Fruit fly (Drosophila melanogaster) whole organism, embryonic: ENCODE data around the gene tws.

Source experiments
- Ada2b ChIP-seq: fragments of 200-800 bp; sonication (Bioruptor generic); IDR thresholded peaks from 2 replicates; pipeline ENCODE4 v1.3.6; 2022; ENCODE audit warnings: missing biosample characterization, missing genetic modification characterization
- Adf1 ChIP-seq: fragments of 200-800 bp; sonication (Bioruptor generic); IDR thresholded peaks from 2 replicates; pipeline ENCODE4 v1.3.6; 2022; ENCODE audit warnings: missing biosample characterization, missing genetic modification characterization
- CG10274 ChIP-seq: fragments of 200-800 bp; sonication (Bioruptor generic); optimal IDR thresholded peaks from 3 replicates; lab custom pipeline; 2017; ENCODE audit warnings: missing biosample characterization, mild to moderate bottlenecking, missing genetic modification characterization
- CG10321 ChIP-seq: fragments of 200-800 bp; sonication (Bioruptor generic); IDR thresholded peaks from 2 replicates; pipeline ENCODE4 v1.3.6; 2022; ENCODE audit warnings: missing biosample characterization, missing genetic modification characterization
- CG10462 ChIP-seq: fragments of 200-800 bp; sonication (Bioruptor generic); optimal IDR thresholded peaks from 2 replicates; lab custom pipeline; 2016; ENCODE audit warnings: missing biosample characterization, missing genetic modification characterization
- CG10565 ChIP-seq: fragments of 200-800 bp; sonication (Bioruptor generic); optimal IDR thresholded peaks from 3 replicates; lab custom pipeline; 2016; ENCODE audit warnings: missing biosample characterization, mild to moderate bottlenecking, missing genetic modification characterization
- CG12744 ChIP-seq: fragments of 200-800 bp; sonication (Bioruptor generic); optimal IDR thresholded peaks from 2 replicates; lab custom pipeline; 2016; ENCODE audit warnings: missing biosample characterization, missing genetic modification characterization
- CG1602 ChIP-seq: fragments of 200-800 bp; sonication (Bioruptor generic); optimal IDR thresholded peaks from 3 replicates; lab custom pipeline; 2016; ENCODE audit warnings: missing biosample characterization, missing genetic modification characterization
- CG1603 ChIP-seq: fragments of 200-800 bp; sonication (Bioruptor generic); optimal IDR thresholded peaks from 2 replicates; lab custom pipeline; 2019; ENCODE audit warnings: missing biosample characterization, mild to moderate bottlenecking, missing genetic modification characterization, moderate library complexity
- CG17328 ChIP-seq: fragments of 200-800 bp; sonication (Bioruptor generic); IDR thresholded peaks from 2 replicates; pipeline ENCODE4 v1.3.6; 2022; ENCODE audit warnings: missing biosample characterization, missing genetic modification characterization
- CG17802 ChIP-seq: fragments of 200-800 bp; sonication (Bioruptor generic); optimal IDR thresholded peaks from 2 replicates; lab custom pipeline; 2018; ENCODE audit warnings: missing biosample characterization, mild to moderate bottlenecking, missing genetic modification characterization, moderate library complexity
- CG1832 ChIP-seq: fragments of 200-800 bp; sonication (Bioruptor generic); optimal IDR thresholded peaks from 2 replicates; lab custom pipeline; 2017; ENCODE audit warnings: missing biosample characterization, mild to moderate bottlenecking, missing genetic modification characterization, inconsistent platforms
- CG4360 ChIP-seq: fragments of 200-800 bp; sonication (Bioruptor generic); IDR thresholded peaks from 2 replicates; pipeline ENCODE4 v1.3.6; 2022; ENCODE audit warnings: missing biosample characterization, missing genetic modification characterization
- CG4854 ChIP-seq: fragments of 200-800 bp; sonication (Bioruptor generic); optimal IDR thresholded peaks from 2 replicates; lab custom pipeline; 2016; ENCODE audit warnings: missing biosample characterization, missing genetic modification characterization, inconsistent platforms
- CG6654 ChIP-seq: fragments of 200-800 bp; sonication (Bioruptor generic); optimal IDR thresholded peaks from 2 replicates; lab custom pipeline; 2017; ENCODE audit warnings: missing biosample characterization, mild to moderate bottlenecking, missing genetic modification characterization
- CG7357 ChIP-seq: fragments of 200-800 bp; sonication (Bioruptor generic); IDR thresholded peaks from 3 replicates; pipeline ENCODE4 v1.3.6; 2022; ENCODE audit warnings: missing biosample characterization, missing genetic modification characterization
- CG7839 ChIP-seq: fragments of 200-800 bp; sonication (Bioruptor generic); optimal IDR thresholded peaks from 3 replicates; lab custom pipeline; 2018; ENCODE audit warnings: missing biosample characterization, mild to moderate bottlenecking, missing genetic modification characterization, moderate library complexity
- CG8944 ChIP-seq: fragments of 200-800 bp; sonication (Bioruptor generic); optimal IDR thresholded peaks from 3 replicates; lab custom pipeline; 2016; ENCODE audit warnings: missing biosample characterization, missing genetic modification characterization
- CG9932 ChIP-seq: fragments of 200-800 bp; sonication (Bioruptor generic); IDR thresholded peaks from 2 replicates; pipeline ENCODE4 v1.3.6; 2022; ENCODE audit warnings: missing biosample characterization, missing genetic modification characterization
- Dbx ChIP-seq: fragments of 200-800 bp; sonication (Bioruptor generic); IDR thresholded peaks from 3 replicates; pipeline ENCODE4 v1.3.6; 2022; ENCODE audit warnings: missing biosample characterization, missing genetic modification characterization
- H2.0 ChIP-seq: fragments of 200-800 bp; sonication (Bioruptor generic); IDR thresholded peaks from 2 replicates; pipeline ENCODE4 v1.3.6; 2022; ENCODE audit warnings: missing biosample characterization, missing genetic modification characterization
- HHEX ChIP-seq: fragments of 200-800 bp; sonication (Bioruptor generic); optimal IDR thresholded peaks from 3 replicates; lab custom pipeline; 2017; ENCODE audit warnings: missing biosample characterization, mild to moderate bottlenecking, missing genetic modification characterization, missing genetic modification reagents
- Hand ChIP-seq: fragments of 200-800 bp; sonication (Bioruptor generic); optimal IDR thresholded peaks from 2 replicates; lab custom pipeline; 2017; ENCODE audit warnings: mild to moderate bottlenecking, missing biosample characterization, missing genetic modification reagents, missing genetic modification characterization
- HmgD ChIP-seq: fragments of 200-800 bp; sonication (Bioruptor generic); optimal IDR thresholded peaks from 3 replicates; lab custom pipeline; 2016; ENCODE audit warnings: missing biosample characterization, missing genetic modification characterization
- Mrtf ChIP-seq: fragments of 200-800 bp; sonication (Bioruptor generic); IDR thresholded peaks from 3 replicates; pipeline ENCODE4 v1.3.6; 2022; ENCODE audit warnings: missing biosample characterization, missing genetic modification characterization
- Oaz ChIP-seq: fragments of 200-800 bp; sonication (Bioruptor generic); IDR thresholded peaks from 2 replicates; pipeline ENCODE4 v1.3.6; 2022; ENCODE audit warnings: missing biosample characterization, missing genetic modification characterization
- Pdp1 ChIP-seq, 2 experiments: fragments of 200-800 bp; sonication (Bioruptor generic); optimal IDR thresholded peaks; 3 replicates each; lab custom pipeline; 2016; ENCODE audit warnings: missing biosample characterization in 2 of 2, missing genetic modification characterization in 2 of 2, mild to moderate bottlenecking in 1 of 2, moderate library complexity in 1 of 2
- Sry-δ ChIP-seq: fragments of 200-800 bp; sonication (Bioruptor generic); optimal IDR thresholded peaks from 2 replicates; lab custom pipeline; 2016; ENCODE audit warnings: missing biosample characterization, missing genetic modification characterization
- Xrp1 ChIP-seq: fragments of 200-800 bp; sonication (Bioruptor generic); IDR thresholded peaks from 2 replicates; pipeline ENCODE4 v1.3.6; 2022; ENCODE audit warnings: missing biosample characterization, missing genetic modification characterization
- dmrt11E ChIP-seq: fragments of 200-800 bp; sonication (Bioruptor generic); optimal IDR thresholded peaks from 3 replicates; lab custom pipeline; 2018; ENCODE audit warnings: missing biosample characterization, mild to moderate bottlenecking, missing genetic modification characterization, moderate library complexity
- esg ChIP-seq: fragments of 200-800 bp; sonication (Bioruptor generic); conservative IDR thresholded peaks from 2 replicates; pipeline ENCODE4 v1.3.6; 2022; ENCODE audit warnings: missing biosample characterization, missing genetic modification characterization
- gem ChIP-seq: fragments of 200-800 bp; sonication (Bioruptor generic); optimal IDR thresholded peaks from 2 replicates; lab custom pipeline; 2019; ENCODE audit warnings: missing biosample characterization, mild to moderate bottlenecking, missing genetic modification characterization, moderate library complexity
- gsb ChIP-seq: fragments of 200-800 bp; sonication (Bioruptor generic); IDR thresholded peaks from 2 replicates; pipeline ENCODE4 v1.3.6; 2022; ENCODE audit warnings: missing biosample characterization, missing genetic modification characterization
- gt ChIP-seq: fragments of 200-800 bp; sonication (Bioruptor generic); IDR thresholded peaks from 2 replicates; pipeline ENCODE4 v1.3.6; 2022; ENCODE audit warnings: missing biosample characterization, missing genetic modification characterization
- hb ChIP-seq: fragments of 200-800 bp; sonication (Bioruptor generic); IDR thresholded peaks from 3 replicates; pipeline ENCODE4 v1.3.6; 2022; ENCODE audit warnings: missing biosample characterization, missing genetic modification characterization; ENCODE audit not compliant: partially characterized antibody
- klu ChIP-seq: fragments of 200-800 bp; sonication (Bioruptor generic); IDR thresholded peaks from 2 replicates; pipeline ENCODE4 v1.3.6; 2022; ENCODE audit warnings: missing biosample characterization, missing genetic modification characterization
- lov ChIP-seq, 2 experiments: fragments of 200-800 bp in 1 of 2; fragments of >200 bp in 1 of 2; sonication (Bioruptor generic) in 1 of 2; IDR thresholded peaks in 1 of 2; optimal IDR thresholded peaks in 1 of 2; 2 replicates in 1 of 2; 3 replicates in 1 of 2; pipeline versions ENCODE4 v1.3.6 to Lab custom; 2017 to 2022; ENCODE audit warnings: missing biosample characterization in 1 of 2, missing genetic modification characterization in 1 of 2
- p53 ChIP-seq: fragments of 200-800 bp; sonication (Bioruptor generic); optimal IDR thresholded peaks from 2 replicates; lab custom pipeline; 2016; ENCODE audit warnings: missing biosample characterization, missing genetic modification characterization
- pum ChIP-seq: fragments of 200-800 bp; sonication (Bioruptor generic); optimal IDR thresholded peaks from 2 replicates; lab custom pipeline; 2016; ENCODE audit warnings: missing biosample characterization, missing genetic modification characterization
- repo ChIP-seq: fragments of 200-800 bp; sonication (Bioruptor generic); optimal IDR thresholded peaks from 2 replicates; lab custom pipeline; 2016; ENCODE audit warnings: missing biosample characterization, missing genetic modification characterization
- rib ChIP-seq: fragments of 200-800 bp; sonication (Bioruptor generic); IDR thresholded peaks from 2 replicates; pipeline ENCODE4 v1.3.6; 2022; ENCODE audit warnings: missing biosample characterization, missing genetic modification characterization
- sens ChIP-seq: fragments of 200-800 bp; sonication (Bioruptor generic); peaks from one replicate; lab custom pipeline; 2016; ENCODE audit warnings: missing biosample characterization, missing genetic modification characterization
- sens-2 ChIP-seq: fragments of 200-800 bp; sonication (Bioruptor generic); IDR thresholded peaks from 2 replicates; pipeline ENCODE4 v1.3.6; 2022; ENCODE audit warnings: missing biosample characterization, missing genetic modification characterization
- shn ChIP-seq: fragments of 200-800 bp; sonication (Bioruptor generic); optimal IDR thresholded peaks from 3 replicates; lab custom pipeline; 2016; ENCODE audit warnings: missing biosample characterization, missing genetic modification characterization
- sisA ChIP-seq: fragments of 200-800 bp; sonication (Bioruptor generic); IDR thresholded peaks from 2 replicates; pipeline ENCODE4 v1.3.6; 2022; ENCODE audit warnings: missing biosample characterization, missing genetic modification characterization
- stc ChIP-seq: fragments of 200-800 bp; sonication (Bioruptor generic); IDR thresholded peaks from 2 replicates; pipeline ENCODE4 v1.3.6; 2022; ENCODE audit warnings: missing biosample characterization, missing genetic modification characterization
- usp ChIP-seq: fragments of >200 bp; optimal IDR thresholded peaks from 2 replicates; lab custom pipeline; 2017; ENCODE audit warnings: missing biosample characterization, missing genetic modification characterization
- wor ChIP-seq: fragments of 200-800 bp; sonication (Bioruptor generic); IDR thresholded peaks from 2 replicates; pipeline ENCODE4 v1.3.6; 2022; ENCODE audit warnings: missing biosample characterization, missing genetic modification characterization
- zfh2 ChIP-seq: fragments of 200-800 bp; sonication (Bioruptor generic); optimal IDR thresholded peaks from 2 replicates; lab custom pipeline; 2016; ENCODE audit warnings: missing biosample characterization, missing genetic modification characterization

tws gene

dm6 chr3R:10144103-10144998 is 4.8 kb upstream of the tws start, which contains the start of the genes TAF1B and Invadolysin (continued):
- no peak for TF ChIP-seq p53 (GFP tag; lab: Kevin White, UChicago)
- TF ChIP-seq Oaz (GFP tag; lab: Robert Waterston, UW): no peak
- no peak for TF ChIP-seq CG6654
- no peak; the same call in 1 of the 2 replicates for TF ChIP-seq klu
- TF ChIP-seq lov (optimal IDR thresholded peaks at IDR 0.05; lab: Kevin White, UChicago): no peak
- TF ChIP-seq lov (GFP tag; IDR thresholded peaks at IDR 0.05; lab: Robert Waterston, UW): 0 out of 3 replicates have a peak, but pooled peaks have one; percentile 6
- TF ChIP-seq CG17328 (GFP tag; lab: Robert Waterston, UW): peak; percentile 33
- TF ChIP-seq sens-2 (GFP tag; lab: Robert Waterston, UW): no peak
- peak; percentile 67 for TF ChIP-seq HmgD
- peak; percentile 18 for TF ChIP-seq CG10462 (GFP tag; lab: Kevin White, UChicago)
- TF ChIP-seq stc (GFP tag; lab: Robert Waterston, UW): no peak; the same call in 1 of the 2 replicates
- TF ChIP-seq CG10321 (GFP tag; lab: Robert Waterston, UW): no peak
- no peak for TF ChIP-seq gt (GFP tag; lab: Robert Waterston, UW)
- TF ChIP-seq esg (GFP tag; lab: Robert Waterston, UW): peak; percentile 24; the same call in 1 of the 2 replicates
- peak; percentile 36 for TF ChIP-seq zfh2 (GFP tag; lab: Kevin White, UChicago)
- TF ChIP-seq CG8944 (GFP tag; lab: Kevin White, UChicago): no peak
- no peak for TF ChIP-seq HHEX (GFP tag; lab: Kevin White, UChicago)
- no peak for TF ChIP-seq shn (GFP tag; lab: Kevin White, UChicago)
- no peak for TF ChIP-seq usp (GFP tag; lab: Kevin White, UChicago)
- TF ChIP-seq Pdp1 (GFP tag; optimal IDR thresholded peaks at IDR 0.05; lab: Kevin White, UChicago): peak; percentile 36 to 75
- no peak for TF ChIP-seq CG1832 (GFP tag; lab: Kevin White, UChicago)
- no peak for TF ChIP-seq CG17802 (tag; lab: Kevin White, UChicago)
- peak; percentile 14; the same call in 1 of the 2 replicates for TF ChIP-seq H2.0
- 0 out of 2 replicates have a peak, but pooled peaks have one; percentile 5 for TF ChIP-seq Adf1 (GFP tag; lab: Robert Waterston, UW)
- TF ChIP-seq sisA (GFP tag; lab: Robert Waterston, UW): peak; percentile 54
- peak; percentile 40; the same call in 1 of the 2 replicates for TF ChIP-seq Ada2b
- no peak for TF ChIP-seq CG12744 (GFP tag; lab: Kevin White, UChicago)
- TF ChIP-seq pum (GFP tag; lab: Kevin White, UChicago): peak; percentile 42
- no peak for TF ChIP-seq CG10274 (GFP tag; lab: Kevin White, UChicago)
- peak; percentile 89 for TF ChIP-seq hb (GFP tag; lab: Robert Waterston, UW)
- peak; percentile 2 for TF ChIP-seq CG4854 (GFP tag; lab: Kevin White, UChicago)
- TF ChIP-seq wor (GFP tag; lab: Robert Waterston, UW): no peak
- peak; percentile 73 for TF ChIP-seq gem (tag; lab: Kevin White, UChicago)
- no peak for TF ChIP-seq CG7357 (GFP tag; lab: Robert Waterston, UW)
- peak; percentile 66 for TF ChIP-seq CG1602 (GFP tag; lab: Kevin White, UChicago)
- TF ChIP-seq CG4360: no peak
- TF ChIP-seq Xrp1 (GFP tag; lab: Robert Waterston, UW): peak; percentile 66; the same call in 1 of the 2 replicates
- no peak for TF ChIP-seq repo (GFP tag; lab: Kevin White, UChicago)
- TF ChIP-seq sens (GFP tag; lab: Kevin White, UChicago): peak; percentile 94
- no peak for TF ChIP-seq CG10565
- TF ChIP-seq Dbx (GFP tag; lab: Robert Waterston, UW): peak; percentile 25; the same call in 1 of the 3 replicates
- TF ChIP-seq rib (GFP tag; lab: Robert Waterston, UW): peak; percentile 66; the same call in 1 of the 2 replicates
- TF ChIP-seq Mrtf (GFP tag; lab: Robert Waterston, UW): no peak
- peak; percentile 88 for TF ChIP-seq Sry-δ (GFP tag; lab: Kevin White, UChicago)
- peak; percentile 31 for TF ChIP-seq CG7839
- peak; percentile 57 for TF ChIP-seq Hand
- TF ChIP-seq gsb (GFP tag; lab: Robert Waterston, UW): no peak
- TF ChIP-seq dmrt11E (tag; lab: Kevin White, UChicago): peak; percentile 35
- peak; percentile 90 for TF ChIP-seq CG9932 (GFP tag; lab: Robert Waterston, UW)
- TF ChIP-seq CG1603 (tag; lab: Kevin White, UChicago): peak; percentile 76
